Fruit fly (Drosophila melanogaster): ENCODE data around the gene CG5245.

Gene CG5245

DNA sequence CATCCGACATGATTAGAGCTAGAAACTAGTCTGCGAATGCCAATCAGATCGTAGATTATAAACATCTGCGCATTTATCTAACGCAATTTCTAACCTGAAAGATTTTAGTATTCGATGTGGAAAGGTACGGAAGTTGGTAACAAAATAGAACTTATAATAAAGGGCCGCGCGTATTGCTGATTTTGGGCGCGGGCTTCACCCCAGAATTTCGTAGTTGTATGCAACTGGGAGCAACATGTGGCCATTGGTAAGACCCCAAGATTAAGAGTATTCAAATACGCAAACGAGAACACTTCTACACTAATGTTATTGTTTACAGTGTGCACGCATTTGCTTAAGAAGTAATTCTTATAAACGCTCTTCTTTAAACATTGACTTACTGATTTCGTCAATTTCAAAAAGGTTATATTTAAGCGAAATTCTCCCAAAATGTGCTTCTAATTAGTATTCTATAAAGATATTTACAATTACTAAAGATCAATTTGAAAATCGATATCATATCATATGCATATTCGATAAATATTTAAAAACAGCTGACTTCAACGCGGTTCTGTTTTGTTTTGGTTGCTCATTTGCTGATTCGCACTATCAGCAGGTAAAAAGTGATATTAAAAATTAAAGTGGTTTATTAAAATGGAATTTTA, 30.6 kb downstream of the CG5245 start, which contains the start of the genes CG5961 and Polr3C:
TSS of gene CG5961 (minus strand) at position 416 of the 644 bp plus-strand sequence.
TSS of gene Polr3C (plus strand) at position 536 of the 644 bp plus-strand sequence.
- no peak for TF ChIP-seq B-H2 (GFP tag; optimal IDR thresholded peaks at IDR 0.05)
- TF ChIP-seq BEAF-32 (GFP tag; optimal IDR thresholded peaks at IDR 0.05): peak; percentile 51
- no peak for TF ChIP-seq danr (GFP tag; IDR thresholded peaks at IDR 0.05)
- TF ChIP-seq Sox100B (GFP tag; optimal IDR thresholded peaks at IDR 0.05): no peak
- peak in 1 of 2 experiments; percentile 65 for TF ChIP-seq tll (GFP tag; optimal IDR thresholded peaks at IDR 0.05)
- TF ChIP-seq Gug (GFP tag; IDR thresholded peaks at IDR 0.05): no peak
- peak; percentile 56 for TF ChIP-seq Dref (GFP tag; IDR thresholded peaks at IDR 0.05)
- no peak for TF ChIP-seq z (GFP tag; IDR thresholded peaks at IDR 0.05)
- no peak for TF ChIP-seq oc (tag; optimal IDR thresholded peaks at IDR 0.05)
- no peak for TF ChIP-seq ara (GFP tag; IDR thresholded peaks at IDR 0.05)
- no peak for TF ChIP-seq CG9817 (tag; optimal IDR thresholded peaks at IDR 0.05)
- no peak for TF ChIP-seq Gsc (GFP tag; IDR thresholded peaks at IDR 0.05)
- no peak for TF ChIP-seq CG8281 (tag; optimal IDR thresholded peaks at IDR 0.05)
- no peak for TF ChIP-seq wor (GFP tag; IDR thresholded peaks at IDR 0.05)
- TF ChIP-seq sob (GFP tag; IDR thresholded peaks at IDR 0.05): no peak
- no peak for TF ChIP-seq CG34422 (GFP tag; IDR thresholded peaks at IDR 0.05)
- TF ChIP-seq dmrt99B (tag; optimal IDR thresholded peaks at IDR 0.05): no peak
- no peak for TF ChIP-seq Drgx (GFP tag; IDR thresholded peaks at IDR 0.05)
- no peak for TF ChIP-seq Hr3 (GFP tag; optimal IDR thresholded peaks at IDR 0.05)
- TF ChIP-seq CG11398 (GFP tag; optimal IDR thresholded peaks at IDR 0.05): no peak
- TF ChIP-seq hbn (GFP tag; IDR thresholded peaks at IDR 0.05; ENCODE audit: partially characterized antibody): no peak
- TF ChIP-seq Xrp1 (GFP tag; IDR thresholded peaks at IDR 0.05): no peak
- TF ChIP-seq grn (GFP tag; optimal IDR thresholded peaks at IDR 0.05): peak; percentile 24
- TF ChIP-seq HmgZ (tag; optimal IDR thresholded peaks at IDR 0.05): peak; percentile 24
- TF ChIP-seq Dfd (GFP tag; optimal IDR thresholded peaks at IDR 0.05): no peak
- no peak for TF ChIP-seq ERR (GFP tag; optimal IDR thresholded peaks at IDR 0.05)
- TF ChIP-seq CG4854 (GFP tag; optimal IDR thresholded peaks at IDR 0.05): no peak
- TF ChIP-seq Doc3 (GFP tag; IDR thresholded peaks at IDR 0.05; ENCODE audit: partially characterized antibody): no peak
- TF ChIP-seq grau (tag; optimal IDR thresholded peaks at IDR 0.05): no peak
- TF ChIP-seq nmo (GFP tag; optimal IDR thresholded peaks at IDR 0.05): peak; percentile 42
- peak; percentile 18 to 93 for TF ChIP-seq crp (GFP tag; optimal IDR thresholded peaks at IDR 0.05)
- TF ChIP-seq Ssrp (tag; optimal IDR thresholded peaks at IDR 0.05): no peak
- TF ChIP-seq zen2 (GFP tag; IDR thresholded peaks at IDR 0.05; ENCODE audit: partially characterized antibody): no peak
- no peak for TF ChIP-seq CG18476 (GFP tag; optimal IDR thresholded peaks at IDR 0.05)
- no peak for TF ChIP-seq HmgD (GFP tag; optimal IDR thresholded peaks at IDR 0.05)
- TF ChIP-seq CG2678 (tag; optimal IDR thresholded peaks at IDR 0.05): no peak
- TF ChIP-seq sim (GFP tag; IDR thresholded peaks at IDR 0.05): no peak
- TF ChIP-seq CG1024 (GFP tag; IDR thresholded peaks at IDR 0.05): no peak
- no peak for TF ChIP-seq Meics (GFP tag; optimal IDR thresholded peaks at IDR 0.05)
- no peak for TF ChIP-seq CG4730 (GFP tag; IDR thresholded peaks at IDR 0.05)
- TF ChIP-seq cad (GFP tag; optimal IDR thresholded peaks at IDR 0.05): no peak
- TF ChIP-seq stwl (tag; optimal IDR thresholded peaks at IDR 0.05): peak; percentile 63
- TF ChIP-seq bab2 (GFP tag; optimal IDR thresholded peaks at IDR 0.05): no peak
- TF ChIP-seq row (GFP tag; IDR thresholded peaks at IDR 0.05): no peak
- no peak for TF ChIP-seq CG3838 (GFP tag; optimal IDR thresholded peaks at IDR 0.05)
- no peak for TF ChIP-seq CG7357 (GFP tag; IDR thresholded peaks at IDR 0.05)
- no peak for TF ChIP-seq stc (GFP tag; IDR thresholded peaks at IDR 0.05)
- no peak for TF ChIP-seq ase (GFP tag; IDR thresholded peaks at IDR 0.05)
- no peak for TF ChIP-seq CG8290 (GFP tag; optimal IDR thresholded peaks at IDR 0.05)
- TF ChIP-seq CG8290 (tag; optimal IDR thresholded peaks at IDR 0.05): no peak
- no peak for TF ChIP-seq onecut (GFP tag; IDR thresholded peaks at IDR 0.05)
- TF ChIP-seq CG11093 (GFP tag; IDR thresholded peaks at IDR 0.05): no peak

Measured in whole organism, embryonic.